Fruit fly (Drosophila melanogaster): ENCODE measurements around the gene CG42324.
A peak's percentile ranks its signal among the peaks of the same experiment; 100 is the strongest.

CG42324 gene

dm6 chr3L:3532867-3533266, 60.6 kb downstream of the CG42324 start:
- TF ChIP-seq dmrt93B (GFP tag; optimal IDR thresholded peaks at IDR 0.05) (no peak), Dif (GFP tag; optimal IDR thresholded peaks at IDR 0.05; ENCODE audit: partially characterized antibody) (no peak), Hr78 (GFP tag; optimal IDR thresholded peaks at IDR 0.05) (no peak)

dm6 chr3L:3534216-3534615, 62.0 kb downstream of the CG42324 start:
- TF ChIP-seq CrebA (GFP tag; optimal IDR thresholded peaks at IDR 0.05; ENCODE audit: borderline replicate concordance) (no peak), pan (optimal IDR thresholded peaks at IDR 0.05) (no peak), Hr78 (GFP tag; optimal IDR thresholded peaks at IDR 0.05) (no peak), Sp1 (GFP tag; optimal IDR thresholded peaks at IDR 0.05) (no peak), foxo (GFP tag; optimal IDR thresholded peaks at IDR 0.05) (no peak), Dfd (GFP tag; optimal IDR thresholded peaks at IDR 0.05) (no peak), Vsx2 (GFP tag; optimal IDR thresholded peaks at IDR 0.05; ENCODE audit: partially characterized antibody) (no peak), Hnf4 (GFP tag; optimal IDR thresholded peaks at IDR 0.05) (no peak), br (GFP tag; optimal IDR thresholded peaks at IDR 0.05) (no peak), psq (GFP tag; optimal IDR thresholded peaks at IDR 0.05) (no peak), woc (GFP tag; optimal IDR thresholded peaks at IDR 0.05) (no peak)

DNA sequence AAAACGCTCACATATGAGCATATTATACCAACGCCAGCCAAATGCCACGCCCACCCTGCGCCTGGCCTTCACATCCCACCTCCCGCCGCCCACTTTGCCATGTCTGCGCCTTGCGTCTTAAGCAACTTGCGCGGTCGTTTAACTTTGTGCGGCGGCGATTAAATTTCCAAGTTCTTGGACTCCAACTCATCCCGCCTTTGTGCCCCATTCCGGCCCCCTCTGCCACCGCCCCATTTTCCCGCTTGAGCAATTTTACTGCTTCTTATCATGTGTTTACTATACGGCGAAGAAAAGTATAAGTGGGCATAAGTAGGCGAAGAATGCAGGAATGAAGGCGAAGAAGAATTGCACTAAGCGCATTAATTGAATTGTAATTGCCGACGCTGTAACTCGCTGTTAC, 63.4 kb downstream of the CG42324 start:
- TF ChIP-seq fru (GFP tag; optimal IDR thresholded peaks at IDR 0.05) (no peak), Myc (optimal IDR thresholded peaks at IDR 0.05) (no peak), CG9705 (GFP tag; optimal IDR thresholded peaks at IDR 0.05) (no peak), OdsH (GFP tag; optimal IDR thresholded peaks at IDR 0.05) (no peak), CrebA (GFP tag; optimal IDR thresholded peaks at IDR 0.05; ENCODE audit: borderline replicate concordance) (no peak), dl (GFP tag; optimal IDR thresholded peaks at IDR 0.05; ENCODE audit: insufficient read depth in 1 of 2, partially characterized antibody in 2 of 2) (no peak), brk (GFP tag; optimal IDR thresholded peaks at IDR 0.05) (no peak), Dfd (GFP tag; optimal IDR thresholded peaks at IDR 0.05) (no peak), Rel (GFP tag; optimal IDR thresholded peaks at IDR 0.05) (no peak), Rel (tag; optimal IDR thresholded peaks at IDR 0.05) (no peak)

- peak; percentile 32 for TF ChIP-seq woc (GFP tag; optimal IDR thresholded peaks at IDR 0.05)
- peak; percentile 3 for TF ChIP-seq ey (GFP tag; optimal IDR thresholded peaks at IDR 0.05)
- TF ChIP-seq pan (optimal IDR thresholded peaks at IDR 0.05) = no peak
- TF ChIP-seq CG9705 (GFP tag; optimal IDR thresholded peaks at IDR 0.05) = no peak
- no peak for TF ChIP-seq h (GFP tag; optimal IDR thresholded peaks at IDR 0.05)
Observed at dm6 chr3L:3536414-3536813, 64.2 kb downstream of the CG42324 start.

DNA sequence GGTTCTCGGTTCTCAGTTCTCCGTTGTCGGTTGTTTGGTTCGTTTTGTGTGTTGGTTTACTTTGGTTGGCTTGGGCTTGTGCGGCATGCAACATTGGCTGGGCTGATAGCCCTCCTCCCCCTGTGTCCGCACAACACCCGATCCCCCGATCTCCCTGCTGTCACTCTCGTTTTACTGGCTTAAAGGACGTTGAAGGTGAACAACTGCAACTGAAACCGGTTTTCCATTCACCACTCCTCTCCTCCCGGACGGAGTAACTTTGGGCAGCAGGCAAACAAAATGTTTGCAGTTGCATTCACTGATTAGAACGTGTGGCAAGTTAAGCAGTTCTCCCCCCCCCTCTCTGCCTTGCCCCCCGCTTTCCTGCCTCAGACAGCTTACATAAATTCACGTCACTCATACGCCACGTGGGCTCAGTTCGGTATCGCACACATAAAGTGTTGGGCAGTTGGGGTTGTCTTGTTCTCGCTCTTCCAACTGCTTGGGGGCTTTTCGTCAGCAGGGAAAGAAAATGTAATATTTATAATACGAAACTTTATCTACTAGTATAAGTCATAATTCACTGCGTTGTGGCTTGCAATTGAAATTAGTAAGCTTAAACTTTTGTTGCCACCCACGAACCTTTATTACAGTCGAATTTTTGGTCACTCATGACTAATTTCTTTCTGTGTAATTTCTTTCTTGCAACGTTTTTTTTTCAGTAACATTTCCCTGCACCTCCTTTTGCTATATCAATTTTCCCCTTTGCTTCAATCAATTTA, 64.8 kb downstream of the CG42324 start:
- TF ChIP-seq Dif (GFP tag; optimal IDR thresholded peaks at IDR 0.05; ENCODE audit: partially characterized antibody) (peak; percentile 78), dsf (GFP tag; optimal IDR thresholded peaks at IDR 0.05; ENCODE audit: borderline replicate concordance) (no peak), Vsx2 (GFP tag; optimal IDR thresholded peaks at IDR 0.05; ENCODE audit: partially characterized antibody) (peak; percentile 81), fru (GFP tag; optimal IDR thresholded peaks at IDR 0.05) (peak; percentile 67)

DNA sequence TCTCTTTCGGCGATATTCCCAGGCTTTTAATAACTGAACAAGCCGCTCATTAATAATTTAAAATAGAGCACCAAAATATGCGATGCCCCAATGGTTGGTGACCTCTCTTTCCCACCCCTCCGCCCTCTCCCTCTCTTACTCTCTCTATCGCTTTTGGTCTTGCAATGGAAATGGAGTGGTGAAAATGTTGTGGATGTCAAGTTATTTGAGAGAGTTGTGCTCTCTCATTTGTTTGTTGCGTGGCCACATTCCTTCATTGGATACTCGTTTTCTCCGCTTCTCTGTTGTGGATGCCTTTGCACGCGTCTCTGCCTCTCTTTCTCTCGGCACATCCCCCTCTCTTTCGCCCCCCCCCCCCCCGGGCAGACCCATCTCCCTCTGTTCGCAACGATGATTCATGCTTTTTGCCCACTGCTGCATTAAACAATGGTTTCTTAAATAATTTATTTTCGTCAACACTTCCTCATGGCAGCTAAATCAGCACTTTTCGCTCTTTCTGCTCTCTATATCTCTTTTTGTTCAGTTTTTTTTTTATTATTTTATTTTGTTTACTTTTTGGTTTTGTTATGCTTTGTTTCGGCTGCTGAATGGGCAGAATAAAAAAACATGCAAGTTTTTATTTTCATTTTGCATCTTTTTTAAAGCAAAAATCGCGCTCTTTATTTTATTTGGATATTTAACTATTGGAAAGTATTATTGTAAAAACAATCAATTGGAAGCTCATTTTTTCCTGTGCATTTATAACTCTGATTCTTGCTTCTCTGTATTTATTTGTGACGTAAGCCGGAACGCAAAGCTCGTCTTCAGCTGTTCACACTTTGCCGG, 70.5 kb downstream of the CG42324 start:
- TF ChIP-seq HLH106 (tag; optimal IDR thresholded peaks at IDR 0.05) (peak; percentile 43), Hr78 (GFP tag; optimal IDR thresholded peaks at IDR 0.05) (no peak), Mio (GFP tag; optimal IDR thresholded peaks at IDR 0.05) (no peak), N (GFP tag; optimal IDR thresholded peaks at IDR 0.05) (no peak), Dif (GFP tag; optimal IDR thresholded peaks at IDR 0.05; ENCODE audit: partially characterized antibody) (peak; percentile 59), dsf (GFP tag; optimal IDR thresholded peaks at IDR 0.05; ENCODE audit: borderline replicate concordance) (no peak), woc (GFP tag; optimal IDR thresholded peaks at IDR 0.05) (peak; percentile 37), CG9705 (GFP tag; optimal IDR thresholded peaks at IDR 0.05) (no peak), psq (GFP tag; optimal IDR thresholded peaks at IDR 0.05) (peak; percentile 48), tai (GFP tag; optimal IDR thresholded peaks at IDR 0.05) (peak; percentile 33), CrebA (GFP tag; optimal IDR thresholded peaks at IDR 0.05; ENCODE audit: borderline replicate concordance) (no peak), Abd-B (GFP tag; optimal IDR thresholded peaks at IDR 0.05) (no peak), brk (GFP tag; optimal IDR thresholded peaks at IDR 0.05) (peak; percentile 20), Myc (optimal IDR thresholded peaks at IDR 0.05) (no peak), Vsx2 (GFP tag; optimal IDR thresholded peaks at IDR 0.05; ENCODE audit: partially characterized antibody) (peak; percentile 1), rgr (GFP tag; optimal IDR thresholded peaks at IDR 0.05) (peak; percentile 47), Dfd (GFP tag; optimal IDR thresholded peaks at IDR 0.05) (no peak), usp (GFP tag; optimal IDR thresholded peaks at IDR 0.05) (no peak), br (GFP tag; optimal IDR thresholded peaks at IDR 0.05) (no peak), fru (GFP tag; optimal IDR thresholded peaks at IDR 0.05) (peak; percentile 53), Sp1 (GFP tag; optimal IDR thresholded peaks at IDR 0.05) (peak; percentile 55), lola (GFP tag; optimal IDR thresholded peaks at IDR 0.05) (no peak), Hr83 (GFP tag; optimal IDR thresholded peaks at IDR 0.05; ENCODE audit: poor library complexity, severe bottlenecking) (no peak), CG32264 (GFP tag; optimal IDR thresholded peaks at IDR 0.05) (no peak), foxo (GFP tag; optimal IDR thresholded peaks at IDR 0.05) (peak in 1 of 2 experiments; percentile 49), ey (GFP tag; optimal IDR thresholded peaks at IDR 0.05) (peak; percentile 52), Hnf4 (GFP tag; optimal IDR thresholded peaks at IDR 0.05) (no peak)
